Fruit fly (Drosophila melanogaster) whole organism, embryonic: ENCODE measurements around the gene CG9628.

ENCODE experiments used
- Aef1 ChIP-seq: fragments of 200-800 bp; sonication (Bioruptor generic); IDR thresholded peaks from 3 replicates; pipeline ENCODE4 v1.3.6; 2022; ENCODE audit warnings: missing biosample characterization, missing genetic modification characterization
- Atf-2 ChIP-seq: fragments of 200-800 bp; sonication (Bioruptor generic); optimal IDR thresholded peaks from 2 replicates; lab custom pipeline; 2016; ENCODE audit warnings: missing biosample characterization, missing genetic modification characterization
- Blimp-1 ChIP-seq: fragments of 200-800 bp; sonication (Bioruptor generic); optimal IDR thresholded peaks from 3 replicates; lab custom pipeline; 2018; ENCODE audit warnings: missing biosample characterization, missing genetic modification characterization, mild to moderate bottlenecking, moderate library complexity, missing genetic modification reagents
- CG10321 ChIP-seq: fragments of 200-800 bp; sonication (Bioruptor generic); IDR thresholded peaks from 2 replicates; pipeline ENCODE4 v1.3.6; 2022; ENCODE audit warnings: missing biosample characterization, missing genetic modification characterization
- CG10462 ChIP-seq: fragments of 200-800 bp; sonication (Bioruptor generic); optimal IDR thresholded peaks from 2 replicates; lab custom pipeline; 2016; ENCODE audit warnings: missing biosample characterization, missing genetic modification characterization
- CG12071 ChIP-seq: fragments of 200-800 bp; sonication (Bioruptor generic); optimal IDR thresholded peaks from 3 replicates; lab custom pipeline; 2018; ENCODE audit warnings: missing biosample characterization, mild to moderate bottlenecking, missing genetic modification characterization
- CG15269 ChIP-seq: fragments of 200-800 bp; sonication (Bioruptor generic); optimal IDR thresholded peaks from 2 replicates; lab custom pipeline; 2018; ENCODE audit warnings: missing biosample characterization, mild to moderate bottlenecking, missing genetic modification characterization, moderate library complexity
- CG17186 ChIP-seq: fragments of 200-800 bp; sonication (Bioruptor generic); optimal IDR thresholded peaks from 3 replicates; lab custom pipeline; 2017; ENCODE audit warnings: missing biosample characterization, missing genetic modification reagents, missing genetic modification characterization
- CG17612 ChIP-seq: fragments of 200-800 bp; sonication (Bioruptor generic); IDR thresholded peaks from 2 replicates; pipeline ENCODE4 v1.3.6; 2022; ENCODE audit warnings: missing biosample characterization, missing genetic modification characterization
- CG2120 ChIP-seq: fragments of 200-800 bp; sonication (Bioruptor generic); optimal IDR thresholded peaks from 3 replicates; lab custom pipeline; 2016; ENCODE audit warnings: missing biosample characterization, missing genetic modification characterization
- CG2199 ChIP-seq: fragments of 200-800 bp; sonication (Bioruptor generic); IDR thresholded peaks from 3 replicates; pipeline ENCODE4 v1.3.6; 2022; ENCODE audit warnings: missing biosample characterization, missing genetic modification characterization
- CG2678 ChIP-seq: fragments of 200-800 bp; sonication (Bioruptor generic); optimal IDR thresholded peaks from 3 replicates; lab custom pipeline; 2019; ENCODE audit warnings: missing biosample characterization, mild to moderate bottlenecking, missing genetic modification characterization, moderate library complexity
- CG2889 ChIP-seq: fragments of 200-800 bp; sonication (Bioruptor generic); IDR thresholded peaks from 3 replicates; pipeline ENCODE4 v1.3.6; 2022; ENCODE audit warnings: missing biosample characterization, missing genetic modification characterization
- CG3995 ChIP-seq: fragments of 200-800 bp; sonication (Bioruptor generic); optimal IDR thresholded peaks from 3 replicates; lab custom pipeline; 2016; ENCODE audit warnings: missing biosample characterization, missing genetic modification characterization
- CG42726 ChIP-seq: fragments of 200-800 bp; sonication (Bioruptor generic); IDR thresholded peaks from 2 replicates; pipeline ENCODE4 v1.3.6; 2022; ENCODE audit warnings: missing biosample characterization, missing genetic modification characterization; ENCODE audit not compliant: partially characterized antibody
- CG4328 ChIP-seq: fragments of 200-800 bp; sonication (Bioruptor generic); optimal IDR thresholded peaks from 3 replicates; lab custom pipeline; 2017; ENCODE audit warnings: missing biosample characterization, missing genetic modification reagents, missing genetic modification characterization
- CG43689 ChIP-seq: fragments of 200-800 bp; sonication (Bioruptor generic); IDR thresholded peaks from 2 replicates; pipeline ENCODE4 v1.3.6; 2022; ENCODE audit warnings: missing biosample characterization, missing genetic modification characterization
- CG6689 ChIP-seq: fragments of 200-800 bp; sonication (Bioruptor generic); IDR thresholded peaks from 2 replicates; pipeline ENCODE4 v1.3.6; 2022; ENCODE audit warnings: missing biosample characterization, missing genetic modification characterization
- CG8478 ChIP-seq: fragments of >200 bp; optimal IDR thresholded peaks from 2 replicates; lab custom pipeline; 2018
- CG8765 ChIP-seq: fragments of 200-800 bp; sonication (Bioruptor generic); IDR thresholded peaks from 2 replicates; pipeline ENCODE4 v1.3.6; 2022; ENCODE audit warnings: missing biosample characterization, missing genetic modification characterization
- CG8924 ChIP-seq: fragments of 200-800 bp; optimal IDR thresholded peaks from 3 replicates; lab custom pipeline; 2019; ENCODE audit warnings: missing biosample characterization, mild to moderate bottlenecking, missing genetic modification characterization, moderate library complexity
- Chrac-16 ChIP-seq: fragments of 200-800 bp; sonication (Bioruptor generic); optimal IDR thresholded peaks from 3 replicates; lab custom pipeline; 2016; ENCODE audit warnings: missing biosample characterization, missing genetic modification characterization
- Doc3 ChIP-seq: fragments of 200-800 bp; sonication (Bioruptor generic); IDR thresholded peaks from 3 replicates; pipeline ENCODE4 v1.3.6; 2022; ENCODE audit warnings: missing biosample characterization, missing genetic modification characterization; ENCODE audit not compliant: partially characterized antibody
- Hr78 ChIP-seq, 2 experiments: fragments of 200-800 bp in 1 of 2; fragments of >200 bp in 1 of 2; sonication (Bioruptor generic) in 1 of 2; optimal IDR thresholded peaks; 2 replicates each; lab custom pipeline; 2017 to 2019; ENCODE audit warnings: missing biosample characterization in 2 of 2, missing genetic modification characterization in 2 of 2, mild to moderate bottlenecking in 1 of 2, moderate library complexity in 1 of 2
- MTF-1 ChIP-seq: fragments of 200-800 bp; sonication (Bioruptor generic); optimal IDR thresholded peaks from 2 replicates; lab custom pipeline; 2018; ENCODE audit warnings: missing biosample characterization, mild to moderate bottlenecking, missing genetic modification characterization, borderline replicate concordance
- Nf-YA ChIP-seq: fragments of 200-800 bp; sonication (Bioruptor generic); IDR thresholded peaks from 2 replicates; pipeline ENCODE4 v1.3.6; 2022; ENCODE audit warnings: missing biosample characterization, missing genetic modification characterization
- Oaz ChIP-seq: fragments of 200-800 bp; sonication (Bioruptor generic); IDR thresholded peaks from 2 replicates; pipeline ENCODE4 v1.3.6; 2022; ENCODE audit warnings: missing biosample characterization, missing genetic modification characterization
- bcd ChIP-seq: fragments of 200-800 bp; sonication (Bioruptor generic); optimal IDR thresholded peaks from 2 replicates; lab custom pipeline; 2017; ENCODE audit warnings: missing biosample characterization, mild to moderate bottlenecking, missing genetic modification characterization
- corto ChIP-seq: fragments of 200-800 bp; sonication (Bioruptor generic); optimal IDR thresholded peaks from 2 replicates; lab custom pipeline; 2016; ENCODE audit warnings: missing biosample characterization, mild to moderate bottlenecking, missing genetic modification characterization, moderate library complexity
- croc ChIP-seq: fragments of 200-800 bp; sonication (Bioruptor generic); conservative IDR thresholded peaks from 3 replicates; pipeline ENCODE4 v1.3.6; 2022; ENCODE audit warnings: missing biosample characterization, missing genetic modification characterization
- emc ChIP-seq: fragments of 200-800 bp; sonication (Bioruptor generic); optimal IDR thresholded peaks from 2 replicates; lab custom pipeline; 2016; ENCODE audit warnings: missing biosample characterization, missing genetic modification characterization
- exex ChIP-seq: fragments of 200-800 bp; sonication (Bioruptor generic); optimal IDR thresholded peaks from 4 replicates; lab custom pipeline; 2018; ENCODE audit warnings: missing biosample characterization, mild to moderate bottlenecking, missing genetic modification characterization, moderate library complexity
- gcm2 ChIP-seq: fragments of 200-800 bp; sonication (Bioruptor generic); optimal IDR thresholded peaks from 2 replicates; lab custom pipeline; 2016; ENCODE audit warnings: missing biosample characterization, missing genetic modification characterization
- grn ChIP-seq: fragments of 200-800 bp; sonication (Bioruptor generic); optimal IDR thresholded peaks from 3 replicates; lab custom pipeline; 2017; ENCODE audit warnings: missing biosample characterization, missing genetic modification characterization
- h ChIP-seq: fragments of >200 bp; optimal IDR thresholded peaks from 2 replicates; lab custom pipeline; 2017
- hth ChIP-seq: fragments of >200 bp; optimal IDR thresholded peaks from 2 replicates; lab custom pipeline; 2017; ENCODE audit warnings: inconsistent platforms
- jumu ChIP-seq: fragments of 200-800 bp; sonication (Bioruptor generic); optimal IDR thresholded peaks from 3 replicates; lab custom pipeline; 2016; ENCODE audit warnings: missing biosample characterization, missing genetic modification characterization
- kah ChIP-seq: fragments of 200-800 bp; sonication (Bioruptor generic); optimal IDR thresholded peaks from 2 replicates; lab custom pipeline; 2018; ENCODE audit warnings: missing biosample characterization, mild to moderate bottlenecking, missing genetic modification characterization
- ranshi ChIP-seq: fragments of 200-800 bp; sonication (Bioruptor generic); IDR thresholded peaks from 2 replicates; pipeline ENCODE4 v1.3.6; 2022; ENCODE audit warnings: missing biosample characterization, missing genetic modification characterization
- sisA ChIP-seq: fragments of 200-800 bp; sonication (Bioruptor generic); IDR thresholded peaks from 2 replicates; pipeline ENCODE4 v1.3.6; 2022; ENCODE audit warnings: missing biosample characterization, missing genetic modification characterization
- sr ChIP-seq: fragments of 200-800 bp; sonication (Bioruptor generic); IDR thresholded peaks from 3 replicates; pipeline ENCODE4 v1.3.6; 2022; ENCODE audit warnings: missing biosample characterization, missing genetic modification characterization
- tio ChIP-seq: fragments of 200-800 bp; sonication (Bioruptor generic); optimal IDR thresholded peaks from 2 replicates; lab custom pipeline; 2017; ENCODE audit warnings: missing biosample characterization, missing genetic modification characterization, inconsistent platforms
- wdn ChIP-seq: fragments of 200-800 bp; sonication (Bioruptor generic); IDR thresholded peaks from 2 replicates; pipeline ENCODE4 v1.3.6; 2022; ENCODE audit warnings: missing biosample characterization, missing genetic modification characterization
- zen ChIP-seq: fragments of 200-800 bp; sonication (Bioruptor generic); optimal IDR thresholded peaks from 3 replicates; lab custom pipeline; 2018; ENCODE audit warnings: missing biosample characterization, mild to moderate bottlenecking, missing genetic modification characterization, moderate library complexity
- zfh1 ChIP-seq: fragments of 200-800 bp; sonication (Bioruptor generic); IDR thresholded peaks from 3 replicates; pipeline ENCODE4 v1.3.6; 2022; ENCODE audit warnings: missing biosample characterization, missing genetic modification characterization
- zfh2 ChIP-seq: fragments of 200-800 bp; sonication (Bioruptor generic); optimal IDR thresholded peaks from 2 replicates; lab custom pipeline; 2016; ENCODE audit warnings: missing biosample characterization, missing genetic modification characterization

The CG9628 gene

DNA sequence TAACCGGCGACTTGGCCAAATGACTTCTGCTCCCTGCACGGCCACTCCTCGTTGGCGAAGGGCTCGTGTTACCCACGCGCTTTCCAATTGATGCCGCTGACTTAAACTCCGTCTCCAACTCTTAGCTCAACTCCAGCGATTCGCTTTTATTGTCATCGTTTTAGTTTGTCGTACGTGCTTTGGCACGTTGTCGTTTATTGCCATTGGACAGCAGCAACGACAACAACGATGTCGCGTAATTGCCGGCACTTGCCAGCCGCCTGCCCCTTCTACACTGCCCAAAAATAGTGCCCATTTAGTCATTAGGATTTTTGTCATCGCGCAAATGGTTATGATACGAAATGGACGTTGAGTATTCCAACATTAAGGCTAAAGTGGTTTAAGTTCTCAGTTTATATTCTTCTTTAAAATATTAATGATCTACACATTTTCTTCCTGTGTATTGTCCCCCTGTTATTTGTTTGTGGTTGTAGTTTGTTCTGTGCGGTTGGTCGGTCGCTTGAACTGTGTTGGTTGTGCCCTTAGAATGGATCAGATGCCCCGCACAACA, 43.3 kb downstream of the CG9628 start (continued):
- TF ChIP-seq Chrac-16 (GFP tag; lab: Kevin White, UChicago) (peak; percentile 87), sisA (GFP tag; lab: Robert Waterston, UW) (peak; percentile 82), CG42726 (GFP tag; lab: Robert Waterston, UW) (no peak), kah (GFP tag; lab: Kevin White, UChicago) (peak; percentile 81), hth (no peak), Nf-YA (GFP tag; lab: Robert Waterston, UW) (peak; percentile 52; the same call in 1 of the 2 replicates), CG17186 (GFP tag; lab: Kevin White, UChicago) (no peak), corto (GFP tag; lab: Kevin White, UChicago) (no peak), croc (GFP tag; lab: Robert Waterston, UW) (peak; percentile 79), CG8765 (GFP tag; lab: Robert Waterston, UW) (peak; percentile 73), CG12071 (GFP tag; lab: Kevin White, UChicago) (peak; percentile 90), CG10321 (GFP tag; lab: Robert Waterston, UW) (no peak), gcm2 (GFP tag; lab: Kevin White, UChicago) (peak; percentile 82), MTF-1 (GFP tag; lab: Kevin White, UChicago) (peak; percentile 84), CG2678 (tag; lab: Kevin White, UChicago) (peak; percentile 83), CG6689 (GFP tag; lab: Robert Waterston, UW) (peak; percentile 87), CG17612 (peak; percentile 47; the same call in 1 of the 2 replicates), h (lab: Kevin White, UChicago) (no peak), zen (tag; lab: Kevin White, UChicago) (peak; percentile 74), Oaz (peak; percentile 37; the same call in 1 of the 2 replicates), CG43689 (GFP tag; lab: Robert Waterston, UW) (no peak; the same call in 1 of the 2 replicates), Blimp-1 (GFP tag; lab: Kevin White, UChicago) (peak; percentile 91), CG10462 (GFP tag; lab: Kevin White, UChicago) (peak; percentile 80), emc (GFP tag; lab: Kevin White, UChicago) (peak; percentile 75), CG2120 (GFP tag; lab: Kevin White, UChicago) (peak; percentile 91), CG2889 (GFP tag; lab: Robert Waterston, UW) (peak; percentile 71), zfh2 (peak; percentile 66), wdn (GFP tag; lab: Robert Waterston, UW) (peak; percentile 65), ranshi (GFP tag; lab: Robert Waterston, UW) (peak; percentile 82), CG4328 (GFP tag; lab: Kevin White, UChicago) (peak; percentile 53), tio (GFP tag; lab: Kevin White, UChicago) (peak; percentile 82), Doc3 (no peak), CG8478 (no peak), Atf-2 (GFP tag; lab: Kevin White, UChicago) (peak; percentile 86), Aef1 (GFP tag; lab: Robert Waterston, UW) (peak; percentile 77), jumu (GFP tag; lab: Kevin White, UChicago) (peak; percentile 83), bcd (GFP tag; lab: Kevin White, UChicago) (peak; percentile 88), CG8924 (tag; lab: Kevin White, UChicago) (peak; percentile 92)

DNA sequence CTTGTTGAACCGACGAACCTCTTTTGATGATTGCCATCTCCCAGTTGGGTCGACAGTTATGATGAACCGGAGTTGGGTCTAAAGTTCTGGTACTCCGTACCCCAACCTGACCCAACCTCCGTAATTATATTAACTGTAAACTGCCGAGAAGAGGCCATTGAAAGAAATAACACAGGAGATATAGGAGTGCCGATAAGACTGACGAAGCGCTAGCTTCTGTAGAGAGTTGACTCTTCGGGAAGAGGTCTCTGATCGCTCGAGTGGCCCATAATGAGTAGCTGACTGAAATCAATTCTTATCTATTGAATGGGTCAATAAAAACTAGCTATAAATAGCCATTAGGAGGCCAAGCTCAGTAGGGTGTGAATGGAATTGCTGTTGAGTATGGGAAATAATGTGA, 46.0 kb downstream of the CG9628 start:
- TF ChIP-seq sr: no peak
- TF ChIP-seq grn: peak; percentile 73
- TF ChIP-seq Hr78 (GFP tag; optimal IDR thresholded peaks at IDR 0.05; lab: Kevin White, UChicago): peak in 1 of 2 experiments; percentile 46
- TF ChIP-seq zfh1: 0 out of 3 replicates have a peak, but pooled peaks have one; percentile 5
- peak; percentile 86; the same call in 2 of the 3 replicates for TF ChIP-seq CG2199 (GFP tag; lab: Robert Waterston, UW)
- peak; percentile 10 for TF ChIP-seq CG15269 (tag; lab: Kevin White, UChicago)
- TF ChIP-seq exex (tag; lab: Kevin White, UChicago): peak; percentile 31
- TF ChIP-seq CG3995: no peak
